Worm (Caenorhabditis elegans): ENCODE data around the gene clec-167.

clec-167 gene

DNA sequence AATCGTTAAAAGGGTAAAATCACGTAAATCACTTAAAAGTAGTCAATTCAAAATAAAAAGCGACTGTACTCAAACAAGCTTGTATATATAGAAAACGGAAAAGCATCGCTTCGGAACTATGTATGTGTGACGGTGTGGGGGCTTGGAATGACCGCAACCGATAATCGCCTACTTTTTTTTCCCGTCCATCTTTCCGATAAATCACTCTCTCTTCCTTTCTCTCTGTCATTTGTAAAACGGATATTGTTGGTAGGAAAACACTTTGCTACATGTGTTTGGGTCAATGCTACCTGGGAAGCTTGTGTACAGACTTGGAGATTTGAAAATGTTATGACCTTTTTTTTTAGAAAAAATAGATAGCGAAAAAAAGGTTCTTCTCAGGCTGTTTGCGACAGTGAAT lies 30.8 kb downstream of the clec-167 start:
- TF ChIP-seq W03F9.2 (tag; optimal IDR thresholded peaks at IDR 0.05): no peak
- no peak for TF ChIP-seq dao-5 (tag; optimal IDR thresholded peaks at IDR 0.05)
- TF ChIP-seq him-1 (tag; optimal IDR thresholded peaks at IDR 0.05): no peak

DNA sequence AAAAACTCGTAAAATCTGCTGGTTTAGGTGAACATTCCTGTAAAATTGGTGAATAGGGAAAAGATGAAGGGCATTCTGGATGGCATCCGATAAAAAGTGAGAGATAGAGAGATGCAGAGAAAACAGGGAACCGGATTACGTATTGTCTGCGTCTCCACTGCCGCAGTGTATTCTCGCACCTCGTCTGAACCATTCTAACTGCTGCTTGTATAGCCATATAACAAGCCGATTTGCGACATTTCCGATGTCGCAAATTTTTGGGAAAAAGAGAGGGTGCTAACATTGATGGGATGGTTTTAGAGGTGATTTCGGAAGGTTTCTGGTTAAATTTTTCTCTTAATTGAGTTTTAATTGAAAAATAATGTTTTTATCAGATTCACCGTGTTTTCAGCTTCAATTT lies 34.4 kb downstream of the clec-167 start, which contains the start of gene W09G12.10:
Gene W09G12.10 (minus strand): TSS at position 121 of the 400 bp plus-strand sequence.
- TF ChIP-seq dao-5 (tag; optimal IDR thresholded peaks at IDR 0.05) (no peak), W03F9.2 (tag; optimal IDR thresholded peaks at IDR 0.05) (no peak), him-1 (tag; optimal IDR thresholded peaks at IDR 0.05) (no peak)

DNA sequence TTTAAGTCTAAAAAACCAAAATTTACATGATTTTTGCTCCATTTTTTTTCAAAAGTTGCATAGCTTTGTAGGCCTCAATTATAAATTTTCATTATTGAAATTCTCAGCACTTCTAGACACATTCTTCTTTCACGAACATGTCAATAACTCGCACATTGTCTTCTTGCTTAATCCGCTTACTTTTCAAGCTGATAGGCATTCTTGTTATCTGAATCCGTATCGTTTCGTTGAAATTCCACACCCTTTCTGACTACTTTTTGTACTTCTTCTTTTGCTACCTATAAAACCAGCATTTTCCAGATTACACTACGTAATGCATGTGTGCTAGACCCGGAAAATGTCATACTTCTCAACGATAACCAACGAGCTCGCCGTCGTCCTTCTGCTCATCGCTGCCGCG lies 39.2 kb downstream of the clec-167 start, which contains the start of gene W09G12.9:
Gene W09G12.9 (plus strand): TSS at position 301 of the 400 bp plus-strand sequence.
- TF ChIP-seq him-1 (tag; optimal IDR thresholded peaks at IDR 0.05): no peak
- no peak for TF ChIP-seq W03F9.2 (tag; optimal IDR thresholded peaks at IDR 0.05)
- TF ChIP-seq dao-5 (tag; optimal IDR thresholded peaks at IDR 0.05): no peak

DNA sequence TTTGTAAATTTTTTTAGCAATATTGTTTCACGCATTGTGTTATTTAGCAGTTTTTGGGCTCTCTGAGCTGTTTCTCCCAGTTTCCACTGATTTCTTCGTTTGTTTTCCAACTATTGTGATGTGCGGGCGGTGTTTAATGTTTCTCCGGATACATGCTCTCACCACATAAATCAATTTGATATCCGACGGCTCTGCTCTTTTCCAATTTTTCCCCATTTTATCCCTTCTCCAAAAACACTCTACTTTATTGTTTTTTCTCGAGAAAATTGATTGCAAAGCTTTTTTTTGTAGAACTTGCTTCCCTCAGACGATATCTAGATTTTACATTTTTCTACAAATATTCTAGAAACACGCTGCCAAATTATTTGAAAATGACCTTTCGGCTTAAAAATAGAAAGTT lies 40.0 kb downstream of the clec-167 start:
- TF ChIP-seq W03F9.2 (tag; optimal IDR thresholded peaks at IDR 0.05): no peak
- TF ChIP-seq dao-5 (tag; optimal IDR thresholded peaks at IDR 0.05): no peak
- TF ChIP-seq him-1 (tag; optimal IDR thresholded peaks at IDR 0.05): no peak

DNA sequence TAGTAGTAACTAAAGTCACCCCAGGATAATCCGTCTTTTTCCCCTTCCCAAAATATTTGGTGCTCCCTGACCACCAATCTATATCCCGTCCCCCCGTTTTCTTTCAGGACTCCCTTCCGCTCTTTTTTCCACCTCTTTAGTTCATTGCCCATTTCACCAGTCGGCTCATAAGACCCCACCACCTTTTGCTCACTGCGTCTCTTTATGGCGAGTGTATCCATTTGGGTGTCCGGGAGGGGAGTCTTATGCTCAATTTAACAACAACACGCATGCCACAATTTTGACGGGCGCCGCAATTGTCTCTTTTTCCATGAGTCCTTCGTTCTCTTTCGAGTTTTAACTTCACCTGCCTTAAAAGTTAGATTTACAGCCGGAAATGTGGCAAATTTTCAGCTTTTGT lies 42.3 kb downstream of the clec-167 start:
- TF ChIP-seq dao-5 (tag; optimal IDR thresholded peaks at IDR 0.05): no peak
- no peak for TF ChIP-seq him-1 (tag; optimal IDR thresholded peaks at IDR 0.05)
- TF ChIP-seq W03F9.2 (tag; optimal IDR thresholded peaks at IDR 0.05): no peak

DNA sequence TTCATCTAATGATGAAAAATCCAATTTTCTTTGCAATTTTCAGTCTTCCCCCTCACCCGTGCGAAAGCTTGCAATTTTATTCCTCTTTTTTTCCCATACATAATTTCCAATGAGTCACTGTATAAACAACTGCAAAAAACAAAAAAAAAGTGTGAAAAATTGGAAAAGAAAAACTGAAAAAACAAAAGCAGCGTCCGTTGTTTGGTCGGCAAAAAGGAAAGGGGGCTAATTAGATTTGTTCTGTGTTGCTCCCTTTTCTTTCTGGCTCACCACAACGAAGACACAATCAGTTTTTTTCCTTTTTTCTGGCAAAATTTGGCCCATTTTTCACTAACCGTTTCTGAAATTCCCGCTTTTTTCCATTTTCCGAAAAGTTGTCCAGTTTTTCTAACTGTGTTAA lies 43.2 kb downstream of the clec-167 start:
- TF ChIP-seq W03F9.2 (tag; optimal IDR thresholded peaks at IDR 0.05) (no peak), him-1 (tag; optimal IDR thresholded peaks at IDR 0.05) (no peak), dao-5 (tag; optimal IDR thresholded peaks at IDR 0.05) (no peak)

DNA sequence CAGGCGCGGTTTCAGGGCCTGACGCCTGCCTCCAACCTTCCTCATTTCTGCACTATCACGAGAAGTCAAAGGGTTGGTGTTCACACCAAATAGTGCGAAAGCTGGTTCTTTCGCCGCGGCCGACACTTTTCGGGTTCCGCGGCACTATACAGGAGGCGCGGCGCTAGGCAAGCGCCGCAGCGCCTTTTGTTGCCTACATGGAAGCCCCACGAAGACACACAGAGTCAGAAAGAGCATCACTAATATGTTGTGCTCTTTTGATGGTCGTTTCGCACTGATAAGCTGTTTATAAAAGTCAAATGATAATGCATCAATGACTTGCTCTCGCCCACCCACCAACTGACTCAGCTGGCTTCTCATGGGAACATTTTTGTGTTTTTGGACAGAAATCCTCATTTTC lies 43.6 kb downstream of the clec-167 start:
- TF ChIP-seq dao-5 (tag; optimal IDR thresholded peaks at IDR 0.05) (no peak), W03F9.2 (tag; optimal IDR thresholded peaks at IDR 0.05) (no peak), him-1 (tag; optimal IDR thresholded peaks at IDR 0.05) (no peak)

DNA sequence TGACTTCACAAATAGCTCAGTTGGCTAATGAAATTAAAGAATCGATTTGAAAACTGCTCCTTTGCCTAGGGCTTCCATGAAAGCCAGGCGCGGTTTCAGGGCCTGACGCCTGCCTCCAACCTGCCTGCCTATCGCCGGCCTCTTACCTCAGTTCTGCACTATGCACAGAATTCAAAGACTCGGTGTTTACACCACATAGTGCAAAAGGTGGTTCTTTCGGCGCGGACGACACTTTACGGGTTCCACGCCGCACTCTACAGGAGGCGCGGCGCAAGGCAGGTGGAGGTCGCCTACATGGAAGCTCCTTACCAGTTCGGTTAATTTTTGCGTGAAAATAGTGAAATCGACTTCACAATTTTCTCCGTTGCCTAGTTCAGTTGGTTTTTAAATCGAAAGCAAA lies 45.7 kb downstream of the clec-167 start:
- TF ChIP-seq dao-5 (tag; optimal IDR thresholded peaks at IDR 0.05): no peak
- TF ChIP-seq W03F9.2 (tag; optimal IDR thresholded peaks at IDR 0.05): no peak
- TF ChIP-seq him-1 (tag; optimal IDR thresholded peaks at IDR 0.05): no peak

DNA sequence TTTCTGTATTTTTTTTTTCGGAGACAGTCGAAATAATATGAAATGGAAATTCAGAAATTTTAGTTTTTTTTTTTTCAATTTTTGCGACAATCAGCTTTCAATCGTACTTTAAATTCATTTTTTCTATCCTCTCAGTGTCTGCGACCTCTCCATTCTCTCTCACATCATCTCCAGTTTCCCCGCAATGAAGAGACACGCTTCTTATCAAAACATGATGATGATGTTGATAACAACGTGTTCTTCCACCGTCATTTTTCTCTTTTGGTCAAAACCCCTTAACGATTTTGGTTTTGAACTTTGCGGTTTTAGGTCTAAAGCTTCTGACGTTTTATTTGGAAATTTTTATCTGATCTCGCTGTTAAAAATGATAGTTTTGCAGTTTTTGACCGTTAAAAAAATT lies 46.2 kb downstream of the clec-167 start:
- TF ChIP-seq him-1 (tag; optimal IDR thresholded peaks at IDR 0.05) (no peak), dao-5 (tag; optimal IDR thresholded peaks at IDR 0.05) (no peak), W03F9.2 (tag; optimal IDR thresholded peaks at IDR 0.05) (no peak)

DNA sequence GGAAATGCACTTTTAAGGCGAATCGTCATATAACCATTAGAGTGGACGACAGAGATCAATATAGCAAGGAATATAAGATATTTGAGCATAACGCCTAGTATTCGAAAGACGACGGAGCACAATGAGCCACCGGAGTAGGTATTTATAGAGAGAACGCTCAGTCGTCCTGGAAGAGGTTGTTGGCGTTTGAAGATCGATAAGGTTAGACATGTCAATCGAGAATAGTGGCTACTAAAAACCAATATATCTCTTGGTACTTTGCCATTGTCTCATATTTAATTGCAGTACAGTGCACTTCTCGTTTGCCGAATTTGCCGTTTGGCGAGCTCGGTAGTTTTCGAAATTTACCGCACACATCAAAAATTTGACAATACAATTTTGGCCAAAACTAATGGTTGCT lies 47.6 kb downstream of the clec-167 start, which contains the start of gene dsl-1:
Gene dsl-1 (minus strand): TSS at position 101 of the 400 bp plus-strand sequence.
- no peak for TF ChIP-seq dao-5 (tag; optimal IDR thresholded peaks at IDR 0.05)
- TF ChIP-seq him-1 (tag; optimal IDR thresholded peaks at IDR 0.05): no peak

DNA sequence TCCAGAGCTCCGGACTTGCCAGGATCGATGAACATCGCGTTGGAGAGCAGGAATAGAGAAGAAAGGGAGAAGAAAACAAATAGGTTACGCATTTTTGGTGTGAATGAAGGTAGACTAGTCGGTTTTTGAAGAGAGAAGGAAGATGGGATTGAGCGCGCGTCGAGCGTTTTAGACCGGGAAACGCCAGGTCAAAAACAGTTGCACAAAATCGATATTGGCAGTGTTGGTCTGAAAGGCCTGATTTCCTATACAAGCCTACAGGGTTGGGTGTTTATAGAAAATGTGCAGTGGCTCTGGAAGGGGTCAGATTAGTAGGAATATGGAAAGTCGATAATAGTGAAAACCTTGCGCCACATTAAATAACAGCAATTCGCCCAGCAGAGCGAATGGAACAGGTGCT lies 50.7 kb downstream of the clec-167 start, which contains the start of gene dsl-2:
Gene dsl-2 (minus strand): TSS at position 101 of the 400 bp plus-strand sequence.
- TF ChIP-seq him-1 (tag; optimal IDR thresholded peaks at IDR 0.05) (no peak), W03F9.2 (tag; optimal IDR thresholded peaks at IDR 0.05) (no peak), dao-5 (tag; optimal IDR thresholded peaks at IDR 0.05) (no peak)
